Fruit fly (Drosophila melanogaster) whole organism, embryonic: Measurements from ENCODE around the gene Muc68Ca.

ENCODE experiments used
- CG10462 ChIP-seq: fragments of 200-800 bp; sonication (Bioruptor generic); optimal IDR thresholded peaks from 2 replicates; lab custom pipeline; 2016; ENCODE audit warnings: missing biosample characterization, missing genetic modification characterization
- CG10543 ChIP-seq: fragments of 200-800 bp; sonication (Bioruptor generic); optimal IDR thresholded peaks from 3 replicates; lab custom pipeline; 2017; ENCODE audit warnings: missing biosample characterization, mild to moderate bottlenecking, missing genetic modification characterization, moderate library complexity
- CG10959 ChIP-seq: fragments of 200-800 bp; sonication (Bioruptor generic); IDR thresholded peaks from 2 replicates; pipeline ENCODE4 v1.3.6; 2022; ENCODE audit warnings: missing biosample characterization, missing genetic modification characterization
- CG10979 ChIP-seq: fragments of 200-800 bp; sonication (Bioruptor generic); optimal IDR thresholded peaks from 2 replicates; lab custom pipeline; 2018; ENCODE audit warnings: missing biosample characterization, mild to moderate bottlenecking, missing genetic modification characterization, moderate library complexity
- CG11456 ChIP-seq: fragments of 200-800 bp; sonication (Bioruptor generic); IDR thresholded peaks from 3 replicates; pipeline ENCODE4 v1.3.6; 2022; ENCODE audit warnings: missing biosample characterization, missing genetic modification characterization
- CG12236 ChIP-seq: fragments of 200-800 bp; sonication (Bioruptor generic); optimal IDR thresholded peaks from 2 replicates; lab custom pipeline; 2016; ENCODE audit warnings: missing biosample characterization, missing genetic modification characterization
- CG17361 ChIP-seq: fragments of 200-800 bp; sonication (Bioruptor generic); IDR thresholded peaks from 3 replicates; pipeline ENCODE4 v1.3.6; 2022; ENCODE audit warnings: missing biosample characterization, missing genetic modification characterization
- CG1832 ChIP-seq: fragments of 200-800 bp; sonication (Bioruptor generic); optimal IDR thresholded peaks from 2 replicates; lab custom pipeline; 2017; ENCODE audit warnings: missing biosample characterization, mild to moderate bottlenecking, missing genetic modification characterization, inconsistent platforms
- CG18599 ChIP-seq: fragments of 200-800 bp; sonication (Bioruptor generic); optimal IDR thresholded peaks from 3 replicates; lab custom pipeline; 2017; ENCODE audit warnings: missing biosample characterization, missing genetic modification characterization, mild to moderate bottlenecking, moderate library complexity, missing genetic modification reagents
- CG3163 ChIP-seq: fragments of 200-800 bp; sonication (Bioruptor generic); optimal IDR thresholded peaks from 3 replicates; lab custom pipeline; 2016; ENCODE audit warnings: missing biosample characterization, missing genetic modification characterization
- CG32532 ChIP-seq: fragments of 200-800 bp; sonication (Bioruptor generic); IDR thresholded peaks from 2 replicates; pipeline ENCODE4 v1.3.6; 2022; ENCODE audit warnings: missing biosample characterization, missing genetic modification characterization
- CG34422 ChIP-seq: fragments of 200-800 bp; sonication (Bioruptor generic); IDR thresholded peaks from 3 replicates; pipeline ENCODE4 v1.3.6; 2022; ENCODE audit warnings: missing biosample characterization, missing genetic modification characterization
- CG3847 ChIP-seq: fragments of 200-800 bp; sonication (Bioruptor generic); IDR thresholded peaks from 2 replicates; pipeline ENCODE4 v1.3.6; 2022; ENCODE audit warnings: missing biosample characterization, missing genetic modification characterization
- CG4730 ChIP-seq: fragments of 200-800 bp; sonication (Bioruptor generic); IDR thresholded peaks from 2 replicates; pipeline ENCODE4 v1.3.6; 2022; ENCODE audit warnings: missing biosample characterization, missing genetic modification characterization
- CG4854 ChIP-seq: fragments of 200-800 bp; sonication (Bioruptor generic); optimal IDR thresholded peaks from 2 replicates; lab custom pipeline; 2016; ENCODE audit warnings: missing biosample characterization, missing genetic modification characterization, inconsistent platforms
- CG5953 ChIP-seq: fragments of 200-800 bp; sonication (Bioruptor generic); IDR thresholded peaks from 2 replicates; pipeline ENCODE4 v1.3.6; 2022; ENCODE audit warnings: missing biosample characterization, missing genetic modification characterization
- CG6765 ChIP-seq: fragments of 200-800 bp; sonication (Bioruptor generic); optimal IDR thresholded peaks from 3 replicates; lab custom pipeline; 2017; ENCODE audit warnings: missing biosample characterization, mild to moderate bottlenecking, missing genetic modification characterization
- CG7271 ChIP-seq: fragments of 200-800 bp; sonication (Bioruptor generic); optimal IDR thresholded peaks from 2 replicates; lab custom pipeline; 2018; ENCODE audit warnings: missing biosample characterization, mild to moderate bottlenecking, missing genetic modification characterization, moderate library complexity
- CG8089 ChIP-seq: fragments of 200-800 bp; sonication (Bioruptor generic); optimal IDR thresholded peaks from 3 replicates; lab custom pipeline; 2016; ENCODE audit warnings: missing biosample characterization, missing genetic modification characterization
- CG8478 ChIP-seq: fragments of >200 bp; optimal IDR thresholded peaks from 2 replicates; lab custom pipeline; 2018
- CG8765 ChIP-seq: fragments of 200-800 bp; sonication (Bioruptor generic); IDR thresholded peaks from 2 replicates; pipeline ENCODE4 v1.3.6; 2022; ENCODE audit warnings: missing biosample characterization, missing genetic modification characterization
- CG9215 ChIP-seq: fragments of 200-800 bp; sonication (Bioruptor generic); IDR thresholded peaks from 2 replicates; pipeline ENCODE4 v1.3.6; 2022; ENCODE audit warnings: missing biosample characterization, missing genetic modification characterization
- CoRest ChIP-seq: fragments of 200-800 bp; sonication (Bioruptor generic); optimal IDR thresholded peaks from 3 replicates; lab custom pipeline; 2018; ENCODE audit warnings: missing biosample characterization, mild to moderate bottlenecking, missing genetic modification characterization, moderate library complexity
- D ChIP-seq, 2 experiments: fragments of 200-800 bp in 1 of 2; fragments of >200 bp in 1 of 2; sonication (Bioruptor generic) in 1 of 2; optimal IDR thresholded peaks; 2 replicates in 1 of 2; 3 replicates in 1 of 2; lab custom pipeline; 2017; ENCODE audit warnings: mild to moderate bottlenecking in 1 of 2, missing biosample characterization in 1 of 2, missing genetic modification characterization in 1 of 2, missing genetic modification reagents in 1 of 2
- Dll ChIP-seq: fragments of 200-800 bp; sonication (Bioruptor generic); IDR thresholded peaks from 4 replicates; pipeline ENCODE4 v1.3.6; 2022; ENCODE audit warnings: missing biosample characterization, missing genetic modification characterization; ENCODE audit not compliant: partially characterized antibody
- HLHmδ ChIP-seq: fragments of 200-800 bp; sonication (Bioruptor generic); optimal IDR thresholded peaks from 2 replicates; lab custom pipeline; 2018; ENCODE audit warnings: missing biosample characterization, mild to moderate bottlenecking, missing genetic modification characterization, moderate library complexity
- Hmx ChIP-seq: fragments of 200-800 bp; sonication (Bioruptor generic); optimal IDR thresholded peaks from 2 replicates; lab custom pipeline; 2016; ENCODE audit warnings: missing biosample characterization, missing genetic modification characterization
- Mad ChIP-seq: fragments of 200-800 bp; sonication (Bioruptor generic); optimal IDR thresholded peaks from 2 replicates; lab custom pipeline; 2016; ENCODE audit warnings: missing biosample characterization, missing genetic modification characterization
- Stat92E ChIP-seq, 3 experiments: fragments of >200 bp in 2 of 3; fragments of 200-800 bp in 1 of 3; sonication (Bioruptor generic) in 1 of 3; optimal IDR thresholded peaks; 2 replicates each; lab custom pipeline; 2017 to 2019; ENCODE audit warnings: missing biosample characterization in 3 of 3, missing genetic modification characterization in 3 of 3, mild to moderate bottlenecking in 1 of 3, moderate library complexity in 1 of 3
- Trl ChIP-seq, 3 experiments: fragments of >200 bp in 2 of 3; fragments of 200-800 bp in 1 of 3; sonication (Bioruptor generic) in 1 of 3; optimal IDR thresholded peaks; 2 replicates in 1 of 3; 3 replicates in 2 of 3; lab custom pipeline; 2016 to 2017; ENCODE audit warnings: missing biosample characterization in 1 of 3, missing genetic modification characterization in 1 of 3
- Usf ChIP-seq: fragments of 200-800 bp; sonication (Bioruptor generic); optimal IDR thresholded peaks from 2 replicates; lab custom pipeline; 2017; ENCODE audit warnings: missing genotype, missing biosample characterization, missing genetic modification characterization
- ase ChIP-seq: fragments of 200-800 bp; sonication (Bioruptor generic); IDR thresholded peaks from 3 replicates; pipeline ENCODE4 v1.3.6; 2022; ENCODE audit warnings: missing biosample characterization, missing genetic modification characterization
- bbx ChIP-seq: fragments of 200-800 bp; sonication (Bioruptor generic); IDR thresholded peaks from 2 replicates; pipeline ENCODE4 v1.3.6; 2022; ENCODE audit warnings: missing biosample characterization, missing genetic modification characterization; ENCODE audit not compliant: partially characterized antibody
- bigmax ChIP-seq: fragments of 200-800 bp; sonication (Bioruptor generic); optimal IDR thresholded peaks from 2 replicates; lab custom pipeline; 2018; ENCODE audit warnings: missing biosample characterization, mild to moderate bottlenecking, missing genetic modification characterization
- caup ChIP-seq: fragments of 200-800 bp; sonication (Bioruptor generic); optimal IDR thresholded peaks from 3 replicates; lab custom pipeline; 2017; ENCODE audit warnings: missing biosample characterization, mild to moderate bottlenecking, missing genetic modification characterization, moderate library complexity; ENCODE audit not compliant: severe bottlenecking
- emc ChIP-seq: fragments of 200-800 bp; sonication (Bioruptor generic); optimal IDR thresholded peaks from 2 replicates; lab custom pipeline; 2016; ENCODE audit warnings: missing biosample characterization, missing genetic modification characterization
- fru ChIP-seq: fragments of >200 bp; optimal IDR thresholded peaks from 2 replicates; lab custom pipeline; 2017
- gce ChIP-seq: fragments of 200-800 bp; sonication (Bioruptor generic); IDR thresholded peaks from 3 replicates; pipeline ENCODE4 v1.3.6; 2022; ENCODE audit warnings: missing biosample characterization, missing genetic modification characterization
- kni ChIP-seq: fragments of 200-800 bp; sonication (Bioruptor generic); optimal IDR thresholded peaks from 3 replicates; lab custom pipeline; 2017; ENCODE audit warnings: mild to moderate bottlenecking, missing biosample characterization, missing genetic modification reagents, missing genetic modification characterization
- nerfin-1 ChIP-seq: fragments of 200-800 bp; sonication (Bioruptor generic); optimal IDR thresholded peaks from 3 replicates; lab custom pipeline; 2019; ENCODE audit warnings: missing biosample characterization, mild to moderate bottlenecking, missing genetic modification characterization, moderate library complexity
- nom ChIP-seq: fragments of 200-800 bp; sonication (Bioruptor generic); optimal IDR thresholded peaks from 2 replicates; lab custom pipeline; 2017; ENCODE audit warnings: missing biosample characterization, missing genetic modification characterization, mild to moderate bottlenecking, moderate library complexity, missing genetic modification reagents
- org-1 ChIP-seq: fragments of 200-800 bp; sonication (Bioruptor generic); optimal IDR thresholded peaks from 2 replicates; lab custom pipeline; 2017; ENCODE audit warnings: missing biosample characterization, missing genetic modification characterization
- pb ChIP-seq: fragments of 200-800 bp; sonication (Bioruptor generic); optimal IDR thresholded peaks from 3 replicates; lab custom pipeline; 2016; ENCODE audit warnings: missing biosample characterization, missing genetic modification characterization
- pnt ChIP-seq: fragments of 200-800 bp; sonication (Bioruptor generic); optimal IDR thresholded peaks from 3 replicates; lab custom pipeline; 2016; ENCODE audit warnings: missing biosample characterization, missing genetic modification characterization
- ro ChIP-seq: fragments of 200-800 bp; sonication (Bioruptor generic); IDR thresholded peaks from 2 replicates; pipeline ENCODE4 v1.3.6; 2022; ENCODE audit warnings: missing biosample characterization, missing genetic modification characterization
- salm ChIP-seq: fragments of 200-800 bp; sonication (Bioruptor generic); optimal IDR thresholded peaks from 2 replicates; lab custom pipeline; 2018; ENCODE audit warnings: missing biosample characterization, mild to moderate bottlenecking, missing genetic modification characterization
- sna ChIP-seq: fragments of 200-800 bp; sonication (Bioruptor generic); IDR thresholded peaks from 2 replicates; pipeline ENCODE4 v1.3.6; 2022; ENCODE audit warnings: missing biosample characterization, missing genetic modification characterization; ENCODE audit not compliant: partially characterized antibody
- stwl ChIP-seq: fragments of 200-800 bp; sonication (Bioruptor generic); optimal IDR thresholded peaks from 3 replicates; lab custom pipeline; 2018; ENCODE audit warnings: missing biosample characterization, mild to moderate bottlenecking, missing genetic modification characterization, moderate library complexity
- sug ChIP-seq: fragments of 200-800 bp; optimal IDR thresholded peaks from 2 replicates; lab custom pipeline; 2019; ENCODE audit warnings: missing biosample characterization, mild to moderate bottlenecking, missing genetic modification characterization, moderate library complexity
- wor ChIP-seq: fragments of 200-800 bp; sonication (Bioruptor generic); IDR thresholded peaks from 2 replicates; pipeline ENCODE4 v1.3.6; 2022; ENCODE audit warnings: missing biosample characterization, missing genetic modification characterization

Muc68Ca gene

dm6 chr3L:11586794-11587462, 33.0 kb downstream of the Muc68Ca start (continued):
- TF ChIP-seq pb (GFP tag; lab: Kevin White, UChicago) (no peak), CG7271 (tag; lab: Kevin White, UChicago) (no peak), CG17361 (no peak), sug (no peak), CG3163 (peak; percentile 88), Stat92E (GFP tag; optimal IDR thresholded peaks at IDR 0.05; lab: Kevin White, UChicago) (peak in 1 of 3 experiments; percentile 43), CG9215 (GFP tag; lab: Robert Waterston, UW) (0 out of 2 replicates have a peak, but pooled peaks have one; percentile 4), CG12236 (GFP tag; lab: Kevin White, UChicago) (no peak), CG4854 (GFP tag; lab: Kevin White, UChicago) (no peak), bigmax (GFP tag; lab: Kevin White, UChicago) (no peak), kni (GFP tag; lab: Kevin White, UChicago) (peak; percentile 69), CG11456 (GFP tag; lab: Robert Waterston, UW) (0 out of 3 replicates have a peak, but pooled peaks have one; percentile 56), CG34422 (GFP tag; lab: Robert Waterston, UW) (peak; percentile 76; the same call in 1 of the 3 replicates), pnt (no peak), CG8478 (lab: Kevin White, UChicago) (peak; percentile 75), ro (GFP tag; lab: Robert Waterston, UW) (no peak), CG3847 (GFP tag; lab: Robert Waterston, UW) (0 out of 2 replicates have a peak, but pooled peaks have one; percentile 9), salm (tag; lab: Kevin White, UChicago) (no peak), fru (lab: Kevin White, UChicago) (no peak), ase (GFP tag; lab: Robert Waterston, UW) (no peak), CG10543 (no peak), stwl (tag; lab: Kevin White, UChicago) (peak; percentile 25), emc (GFP tag; lab: Kevin White, UChicago) (no peak), D (optimal IDR thresholded peaks at IDR 0.05; lab: Kevin White, UChicago) (peak; percentile 68), D (GFP tag; optimal IDR thresholded peaks at IDR 0.05; lab: Kevin White, UChicago) (no peak), CG8765 (peak; percentile 34; the same call in 1 of the 2 replicates), Trl (optimal IDR thresholded peaks at IDR 0.05; lab: Kevin White, UChicago) (peak; percentile 39 to 55), Trl (GFP tag; optimal IDR thresholded peaks at IDR 0.05; lab: Kevin White, UChicago) (no peak), HLHmδ (GFP tag; lab: Kevin White, UChicago) (peak; percentile 26), Mad (GFP tag; lab: Kevin White, UChicago) (no peak), sna (0 out of 2 replicates have a peak, but pooled peaks have one; percentile 39), CG10979 (no peak), CG10462 (peak; percentile 56), Dll (GFP tag; lab: Robert Waterston, UW) (peak; percentile 52; the same call in 3 of the 4 replicates), org-1 (GFP tag; lab: Kevin White, UChicago) (no peak), gce (GFP tag; lab: Robert Waterston, UW) (peak; percentile 36; the same call in 1 of the 3 replicates), bbx (GFP tag; lab: Robert Waterston, UW) (peak; percentile 30; the same call in 1 of the 2 replicates), CG6765 (GFP tag; lab: Kevin White, UChicago) (no peak), CG1832 (peak; percentile 90), CG18599 (GFP tag; lab: Kevin White, UChicago) (no peak)
- TF ChIP-seq, all 482 proteins: peak for 58

DNA sequence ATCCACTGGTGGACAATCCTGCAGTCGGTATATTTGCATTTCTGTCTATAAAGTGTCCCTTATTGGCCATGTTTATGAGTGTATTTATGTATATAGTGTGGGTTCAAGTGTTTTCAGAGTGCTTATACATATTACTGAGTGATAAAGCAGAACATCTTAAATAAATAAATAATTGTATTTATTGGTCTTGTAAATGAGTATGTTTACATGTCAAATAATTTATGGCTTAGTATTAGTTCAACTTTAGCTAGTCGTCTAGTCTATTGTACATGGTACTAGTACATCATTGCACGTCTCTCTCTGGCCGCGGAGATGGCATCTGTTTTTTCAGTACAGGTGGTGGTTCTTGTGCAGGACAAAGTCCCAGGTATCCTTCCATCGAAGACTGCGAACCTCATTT, 35.9 kb downstream of the Muc68Ca start, which contains the start of gene CG32086:
Gene CG32086, minus strand, starts transcription at position 101 of the 400 bp plus-strand sequence.
- TF ChIP-seq CG10959 (GFP tag; lab: Robert Waterston, UW) (no peak), Usf (GFP tag; lab: Kevin White, UChicago) (no peak), CoRest (tag; lab: Kevin White, UChicago) (no peak), CG32532 (GFP tag; lab: Robert Waterston, UW) (no peak), caup (GFP tag; lab: Kevin White, UChicago) (no peak), CG8089 (no peak), wor (no peak), nom (GFP tag; lab: Kevin White, UChicago) (no peak), Hmx (GFP tag; lab: Kevin White, UChicago) (no peak), nerfin-1 (tag; lab: Kevin White, UChicago) (no peak), CG4730 (GFP tag; lab: Robert Waterston, UW) (no peak), CG5953 (GFP tag; lab: Robert Waterston, UW) (no peak)
